Worm (Caenorhabditis elegans) whole organism, early embryonic: Measurements from ENCODE around the gene srr-3.

Experiments
- F13C5.2 ChIP-seq: sonication (generic microtip); optimal IDR thresholded peaks from 2 replicates; lab custom pipeline; 2017; ENCODE audit warnings: mild to moderate bottlenecking, missing genetic modification characterization, inconsistent platforms, missing compliant biosample characterization
- aly-1 ChIP-seq: sonication (generic microtip); optimal IDR thresholded peaks from 2 replicates; lab custom pipeline; 2016; ENCODE audit warnings: missing genetic modification characterization, missing compliant biosample characterization
- ama-1 ChIP-seq: fragments of 150-350 bp; optimal IDR thresholded peaks from 2 replicates; lab custom pipeline; 2014
- ceh-13 ChIP-seq: fragments of 200-800 bp; sonication (Bioruptor generic); optimal IDR thresholded peaks from 2 replicates; lab custom pipeline; 2018; ENCODE audit warnings: mild to moderate bottlenecking, missing genetic modification characterization, missing compliant biosample characterization
- hmbx-1 ChIP-seq: sonication (generic microtip); optimal IDR thresholded peaks from 2 replicates; lab custom pipeline; 2016; ENCODE audit warnings: mild to moderate bottlenecking, missing genetic modification characterization, missing compliant biosample characterization
- hnd-1 ChIP-seq: sonication (generic microtip); optimal IDR thresholded peaks from 2 replicates; lab custom pipeline; 2016; ENCODE audit warnings: missing genetic modification characterization, missing compliant biosample characterization
- pes-1 ChIP-seq: fragments of 200-800 bp; sonication (Bioruptor generic); IDR thresholded peaks from 2 replicates; pipeline ENCODE4 v1.3.6; 2022; ENCODE audit warnings: missing genetic modification reagents, missing genetic modification characterization, missing compliant biosample characterization
- scrt-1 ChIP-seq: fragments of 200-800 bp; sonication (Bioruptor generic); IDR thresholded peaks from 2 replicates; pipeline ENCODE4 v1.3.6; 2022; ENCODE audit warnings: missing genetic modification characterization, missing compliant biosample characterization
- sea-1 ChIP-seq: fragments of 200-800 bp; sonication (Bioruptor generic); conservative IDR thresholded peaks from 2 replicates; pipeline ENCODE4 v1.3.6; 2022; ENCODE audit warnings: missing genetic modification characterization, missing compliant biosample characterization
- tbx-11 ChIP-seq: fragments of 200-800 bp; sonication (Bioruptor generic); IDR thresholded peaks from 2 replicates; pipeline ENCODE4 v1.3.6; 2022; ENCODE audit warnings: missing genetic modification characterization, missing compliant biosample characterization
- tbx-37 ChIP-seq: fragments of 200-800 bp; sonication (Bioruptor generic); conservative IDR thresholded peaks from 2 replicates; pipeline ENCODE4 v1.3.6; 2022; ENCODE audit warnings: missing genetic modification reagents, missing genetic modification characterization, missing compliant biosample characterization

Gene srr-3

DNA sequence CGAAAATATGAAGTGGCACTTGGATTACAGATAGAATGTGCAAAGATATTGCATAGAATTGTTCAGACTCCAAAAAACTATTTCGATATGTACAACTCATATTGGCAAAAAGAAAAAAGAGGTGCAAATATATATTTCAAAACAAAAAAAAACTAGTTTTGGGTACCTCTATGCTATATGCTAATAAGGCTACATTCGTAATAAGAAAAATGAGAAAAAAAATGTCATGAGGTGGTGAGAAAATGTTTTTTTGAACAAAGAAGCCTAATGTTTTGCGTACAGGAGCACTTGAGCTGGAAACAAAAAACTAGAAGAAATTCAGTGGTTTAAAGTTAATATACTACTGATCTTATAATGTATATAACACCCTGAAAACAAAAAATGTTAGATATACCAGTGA lies 47.7 kb downstream of the srr-3 start, which contains the start of gene srh-142:
Gene srh-142 (minus strand): TSS at position 101 of the 400 bp plus-strand sequence.
- TF ChIP-seq ama-1 (lab: Kevin White, UChicago): no peak

DNA sequence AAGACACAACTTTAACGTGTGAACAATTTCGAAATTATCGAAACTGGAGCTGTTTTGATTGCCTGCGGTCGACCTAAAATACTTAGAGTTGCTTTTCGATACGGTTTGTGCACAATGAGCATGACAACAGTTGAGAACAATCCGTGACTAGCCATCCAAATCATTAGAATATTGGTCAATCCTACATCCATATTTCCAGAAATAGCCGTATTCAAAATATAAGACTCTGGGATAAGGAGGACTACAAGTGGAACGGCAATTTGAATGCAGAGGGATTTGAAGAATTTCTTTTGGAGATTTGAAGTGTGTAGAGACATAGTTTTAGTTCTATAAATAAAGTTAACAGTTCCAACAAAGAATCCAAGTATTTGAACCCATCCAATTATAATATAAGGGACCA lies 49.2 kb downstream of the srr-3 start:
- no peak for TF ChIP-seq scrt-1 (GFP tag; lab: Robert Waterston, UW)
- TF ChIP-seq tbx-37 (GFP tag; lab: Robert Waterston, UW): no peak
- TF ChIP-seq ceh-13: no peak
- TF ChIP-seq hmbx-1 (tag; lab: Kevin White, UChicago): no peak
- no peak for TF ChIP-seq F13C5.2 (tag; lab: Kevin White, UChicago)
- no peak for TF ChIP-seq aly-1 (tag; lab: Kevin White, UChicago)
- no peak for TF ChIP-seq pes-1

DNA sequence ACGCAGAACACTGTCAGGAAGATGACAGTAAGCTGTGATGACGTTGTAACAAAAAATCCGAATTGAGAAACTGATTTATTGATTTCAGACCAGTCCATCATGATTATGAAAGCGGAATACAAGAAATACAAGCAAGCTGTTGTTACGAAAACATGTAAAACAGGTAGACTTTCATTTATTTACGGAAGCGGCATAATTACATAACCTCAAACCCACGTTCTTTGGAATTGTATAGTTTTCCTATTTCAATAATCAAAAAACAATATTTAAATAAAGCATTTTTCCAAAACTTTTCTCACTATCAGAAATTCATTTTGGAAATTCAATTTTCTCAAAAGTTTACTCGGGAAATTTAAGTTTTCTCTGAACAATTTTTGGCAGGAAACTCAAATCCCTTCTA lies 49.9 kb downstream of the srr-3 start, which contains the start of gene str-15:
Gene str-15 (minus strand): TSS at position 101 of the 400 bp plus-strand sequence.
- TF ChIP-seq sea-1 (GFP tag; lab: Robert Waterston, UW) (no peak), ceh-13 (no peak), tbx-11 (GFP tag; lab: Robert Waterston, UW) (no peak), ama-1 (lab: Kevin White, UChicago) (no peak), F13C5.2 (tag; lab: Kevin White, UChicago) (no peak), aly-1 (tag; lab: Kevin White, UChicago) (no peak), hnd-1 (tag; lab: Kevin White, UChicago) (no peak)
